Worm (Caenorhabditis elegans): ENCODE results near the gene C16C4.17.
"Not testable (repeated sequence)": the region's sequence is repeated elsewhere in the genome, so short reads cannot be mapped to it uniquely, and the experiment has no call there.

C16C4.17 gene

DNA sequence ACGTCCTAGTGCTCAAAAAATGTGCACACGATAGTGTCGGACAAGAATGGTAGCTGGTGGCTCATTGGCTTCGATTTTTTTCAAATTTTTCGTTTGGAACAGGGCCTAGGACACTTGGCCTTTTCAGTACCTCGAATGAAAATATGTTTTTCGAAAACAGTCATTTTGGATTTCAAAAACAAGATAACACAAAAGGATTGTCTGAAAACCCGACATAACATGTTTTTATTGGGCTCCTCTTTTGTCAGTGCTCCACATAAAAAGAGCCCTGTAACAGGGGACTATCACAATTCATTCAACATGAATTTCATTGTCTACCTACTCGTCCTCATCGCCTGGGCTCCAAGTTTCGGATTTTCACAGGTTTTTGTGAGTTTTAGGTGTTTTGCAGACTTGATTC is at the start of gene C16C4.17:
C16C4.17 (plus strand) TSS at position 301 of the 400 bp plus-strand sequence.
- no peak for TF ChIP-seq him-1 (tag; optimal IDR thresholded peaks at IDR 0.05)
- TF ChIP-seq dao-5 (tag; optimal IDR thresholded peaks at IDR 0.05), result no peak
- no peak for TF ChIP-seq W03F9.2 (tag; optimal IDR thresholded peaks at IDR 0.05)

DNA sequence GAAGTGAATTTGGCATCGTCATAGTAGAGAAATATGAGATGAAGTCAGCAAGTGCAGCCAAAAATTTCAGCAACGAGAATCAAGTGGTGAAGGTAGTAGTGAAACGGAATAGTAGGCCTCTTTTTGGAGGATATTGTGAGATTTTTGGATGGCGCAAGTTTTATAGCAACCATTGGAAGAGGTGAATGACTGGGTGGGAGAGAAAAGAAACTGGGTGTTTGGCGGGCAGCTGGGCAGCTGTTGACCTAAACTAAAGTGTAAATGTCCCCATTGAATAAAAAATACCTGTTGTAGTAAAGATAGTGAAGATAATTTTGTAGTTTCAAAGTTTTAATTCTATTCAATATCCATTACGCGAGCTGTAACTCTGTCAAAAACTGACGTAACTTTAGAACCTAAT is 48.3 kb upstream of the C16C4.17 start:
- TF ChIP-seq W03F9.2 (tag; optimal IDR thresholded peaks at IDR 0.05), result no peak
- TF ChIP-seq him-1 (tag; optimal IDR thresholded peaks at IDR 0.05), result no peak
- TF ChIP-seq dao-5 (tag; optimal IDR thresholded peaks at IDR 0.05), result no peak

DNA sequence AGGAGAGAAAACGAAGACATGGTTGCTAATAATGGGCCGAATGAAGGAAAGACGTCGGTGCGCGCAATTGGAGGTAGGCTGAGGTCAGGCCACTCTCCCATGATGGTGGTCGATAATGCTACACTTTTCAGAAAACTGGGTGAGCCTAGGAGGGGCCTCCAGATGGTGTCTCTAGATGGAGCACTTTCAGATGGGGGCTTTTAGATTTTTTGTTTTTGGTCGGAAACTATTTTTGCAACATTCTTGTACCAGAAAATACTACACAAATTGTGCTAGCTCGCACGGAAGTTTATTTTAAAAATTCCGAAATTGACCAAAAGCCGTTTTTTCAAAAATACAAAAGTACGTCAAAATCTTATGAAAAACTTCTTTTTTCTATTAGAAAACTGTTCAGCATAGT is 46.1 kb upstream of the C16C4.17 start, which contains the start of gene fbxb-10:
fbxb-10 (minus strand) TSS at position 101 of the 400 bp plus-strand sequence.
- TF ChIP-seq W03F9.2 (tag; optimal IDR thresholded peaks at IDR 0.05), result no peak
- no peak for TF ChIP-seq him-1 (tag; optimal IDR thresholded peaks at IDR 0.05)
- no peak for TF ChIP-seq dao-5 (tag; optimal IDR thresholded peaks at IDR 0.05)

DNA sequence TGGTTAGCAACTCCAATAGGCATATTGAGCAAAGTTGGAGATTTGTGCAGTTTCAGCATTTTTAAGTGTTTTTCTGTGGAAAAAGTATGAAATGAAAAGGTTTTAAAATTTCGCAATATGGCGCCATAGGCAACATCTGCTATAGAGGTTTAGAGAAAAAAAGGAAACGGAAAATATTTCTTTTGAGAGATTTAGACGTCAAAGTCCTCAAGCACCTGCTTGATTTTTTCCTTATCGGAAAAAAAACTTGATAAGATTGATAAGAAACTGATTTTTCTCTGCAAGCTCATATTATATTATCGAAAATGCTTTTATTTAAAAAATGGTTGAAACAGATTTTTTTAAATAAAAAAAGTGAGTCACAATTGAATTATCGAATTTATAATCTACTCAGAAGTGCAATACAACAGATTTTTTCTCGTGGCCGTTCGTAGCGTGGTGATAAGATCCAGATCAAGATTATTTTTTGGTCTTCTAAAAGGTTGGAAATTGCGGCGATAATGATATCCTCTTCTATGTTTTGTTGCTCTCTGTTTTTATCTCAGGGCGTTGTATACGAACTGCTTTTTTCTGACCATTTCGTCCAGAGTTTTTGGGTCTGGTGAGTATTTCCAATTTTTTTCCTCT is 44.3 kb upstream of the C16C4.17 start, which contains the start of gene fbxc-19:
fbxc-19 (plus strand) TSS at position 536 of the 627 bp plus-strand sequence.
- TF ChIP-seq dao-5 (tag; optimal IDR thresholded peaks at IDR 0.05) (no peak), W03F9.2 (tag; optimal IDR thresholded peaks at IDR 0.05) (peak; percentile 44)

ce11 chrII:1820774-1821173 is 43.6 kb upstream of the C16C4.17 start, which contains the start of gene fbxa-3:
Gene fbxa-3 (minus strand): TSS chrII:1820874.
- no peak for TF ChIP-seq dao-5 (tag; optimal IDR thresholded peaks at IDR 0.05)
- TF ChIP-seq him-1 (tag; optimal IDR thresholded peaks at IDR 0.05), result no peak
- TF ChIP-seq W03F9.2 (tag; optimal IDR thresholded peaks at IDR 0.05), result no peak

- not testable (repeated sequence) for TF ChIP-seq dao-5, W03F9.2, him-1 (tag; optimal IDR thresholded peaks at IDR 0.05)
Observed at ce11 chrII:1824329-1824728, 40.0 kb upstream of the C16C4.17 start, which contains the start of gene math-41. Gene math-41 (plus strand): TSS chrII:1824629.

DNA sequence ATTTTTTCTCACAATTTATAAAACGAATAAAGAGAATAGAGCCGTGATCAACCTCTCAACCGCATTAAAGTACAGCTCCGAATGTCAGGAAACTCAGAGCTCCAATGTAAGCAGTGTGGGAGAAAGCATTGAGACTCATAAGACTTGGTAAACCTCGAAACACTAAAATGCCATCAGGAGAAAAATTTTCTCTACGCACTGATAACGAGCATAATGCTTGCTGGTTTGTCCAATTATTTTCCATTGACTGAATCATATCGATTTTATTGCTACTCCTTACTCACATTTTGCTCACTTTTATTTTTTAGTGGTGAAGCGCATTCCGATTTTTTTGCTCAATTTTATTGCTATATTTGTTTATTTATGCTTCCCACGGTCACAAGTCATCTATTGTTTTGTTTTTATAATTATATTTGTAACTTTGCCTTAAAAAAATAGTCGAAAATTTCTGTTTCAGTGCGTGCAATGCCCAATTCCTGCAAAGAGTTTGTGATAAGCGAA is 34.1 kb upstream of the C16C4.17 start, which contains the start of gene math-40:
math-40 (plus strand) TSS at position 451 of the 501 bp plus-strand sequence.
- TF ChIP-seq him-1 (tag; optimal IDR thresholded peaks at IDR 0.05), result no peak
- TF ChIP-seq W03F9.2 (tag; optimal IDR thresholded peaks at IDR 0.05), result no peak
- no peak for TF ChIP-seq dao-5 (tag; optimal IDR thresholded peaks at IDR 0.05)

- TF ChIP-seq W03F9.2 (tag; optimal IDR thresholded peaks at IDR 0.05) (no peak), him-1 (tag; optimal IDR thresholded peaks at IDR 0.05) (no peak), dao-5 (tag; optimal IDR thresholded peaks at IDR 0.05) (no peak)
Observed at ce11 chrII:1831883-1832388, 32.4 kb upstream of the C16C4.17 start, which contains the start of gene math-39. Gene math-39 (plus strand): TSS chrII:1832338.

- TF ChIP-seq dao-5 (tag; optimal IDR thresholded peaks at IDR 0.05) (no peak), him-1 (tag; optimal IDR thresholded peaks at IDR 0.05) (no peak), W03F9.2 (tag; optimal IDR thresholded peaks at IDR 0.05) (no peak)
Observed at ce11 chrII:1836204-1836603, 28.2 kb upstream of the C16C4.17 start, which contains the start of gene T08E11.1. Gene T08E11.1 (plus strand): TSS chrII:1836504.

- TF ChIP-seq dao-5 (tag; optimal IDR thresholded peaks at IDR 0.05), result no peak
- no peak for TF ChIP-seq him-1 (tag; optimal IDR thresholded peaks at IDR 0.05)
- no peak for TF ChIP-seq W03F9.2 (tag; optimal IDR thresholded peaks at IDR 0.05)
Observed at ce11 chrII:1842894-1843293, 21.5 kb upstream of the C16C4.17 start, which contains the start of the genes C52E2.5 and C52E2.4. Gene C52E2.5 (minus strand): TSS chrII:1842936. Gene C52E2.4 (plus strand): TSS chrII:1843145.

DNA sequence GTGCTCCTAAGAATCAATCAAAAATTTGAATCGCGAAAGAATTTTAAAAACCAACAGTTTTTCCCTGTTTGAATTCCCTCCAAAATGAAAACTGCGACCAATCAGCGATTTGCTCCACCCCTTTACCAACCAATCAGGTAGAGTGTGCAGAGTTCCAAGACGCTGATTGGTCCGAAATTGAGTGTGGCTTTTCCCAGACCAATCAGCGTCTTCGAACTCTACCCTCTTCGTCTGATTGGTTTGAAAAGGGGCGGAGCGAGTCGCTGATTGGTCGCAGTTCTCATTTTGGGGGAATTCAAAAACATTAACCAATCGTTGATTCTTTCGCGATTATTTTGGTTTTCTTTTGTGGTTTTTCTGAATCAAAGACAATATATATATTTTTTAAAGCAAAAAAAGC is 19.8 kb upstream of the C16C4.17 start:
- no peak for TF ChIP-seq W03F9.2 (tag; optimal IDR thresholded peaks at IDR 0.05)
- TF ChIP-seq dao-5 (tag; optimal IDR thresholded peaks at IDR 0.05), result no peak
- no peak for TF ChIP-seq him-1 (tag; optimal IDR thresholded peaks at IDR 0.05)

DNA sequence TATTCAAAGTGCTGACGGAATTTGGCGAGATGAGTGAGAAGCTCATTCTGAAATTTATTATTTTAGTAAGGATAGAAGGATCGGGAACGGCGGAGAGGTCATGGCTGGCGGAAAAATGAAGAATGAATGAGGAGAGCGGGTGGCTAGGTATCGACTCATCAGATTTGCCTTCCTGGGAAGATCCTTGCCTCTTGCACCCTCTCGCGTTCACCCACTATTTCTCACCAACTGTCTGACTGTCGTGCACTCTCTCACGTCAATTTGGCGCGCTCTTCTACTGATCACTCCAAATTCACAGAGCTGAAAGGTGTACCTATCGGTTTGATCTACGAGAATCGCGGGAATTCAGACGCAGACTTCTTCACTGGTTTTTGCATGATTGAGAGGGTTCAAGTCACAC is 16.3 kb upstream of the C16C4.17 start, which contains the start of gene fbxb-97:
fbxb-97 (minus strand) TSS at position 53 of the 400 bp plus-strand sequence.
- TF ChIP-seq dao-5 (tag; optimal IDR thresholded peaks at IDR 0.05) (no peak), him-1 (tag; optimal IDR thresholded peaks at IDR 0.05) (no peak), W03F9.2 (tag; optimal IDR thresholded peaks at IDR 0.05) (no peak)

DNA sequence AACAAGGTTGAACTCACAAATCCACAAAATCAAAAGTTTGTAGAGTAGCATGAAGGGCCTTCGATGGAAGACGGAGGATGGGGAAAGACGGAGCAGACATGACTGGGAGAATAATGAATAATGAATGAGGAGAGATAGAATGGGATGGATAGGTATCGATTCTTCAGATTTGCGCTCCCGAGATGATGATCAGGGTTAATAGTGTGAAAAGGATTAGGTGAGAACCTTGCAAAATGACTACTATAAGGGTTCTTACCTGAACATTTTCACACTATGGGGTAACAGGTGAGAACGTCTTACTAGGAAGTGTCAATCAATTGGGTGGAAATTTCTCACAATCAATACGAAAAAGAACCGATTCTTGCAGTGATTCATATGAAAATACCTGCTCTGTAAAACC is 14.1 kb upstream of the C16C4.17 start, which contains the start of gene fbxb-96:
fbxb-96 (minus strand) TSS at position 101 of the 400 bp plus-strand sequence.
- TF ChIP-seq him-1 (tag; optimal IDR thresholded peaks at IDR 0.05) (no peak), dao-5 (tag; optimal IDR thresholded peaks at IDR 0.05) (no peak), W03F9.2 (tag; optimal IDR thresholded peaks at IDR 0.05) (no peak)

- no peak for TF ChIP-seq him-1 (tag; optimal IDR thresholded peaks at IDR 0.05)
- TF ChIP-seq dao-5 (tag; optimal IDR thresholded peaks at IDR 0.05), result no peak
Observed at ce11 chrII:1850840-1851294, 13.5 kb upstream of the C16C4.17 start, which contains the start of gene C52E2.3. Gene C52E2.3 (plus strand): TSS chrII:1851244.
